Worm (Caenorhabditis elegans) whole organism, L3 larva: ENCODE results near the gene F22B5.4.

Experiments used
- R02D3.7 ChIP-seq: fragments of 150-350 bp; optimal IDR thresholded peaks from 2 replicates; lab custom pipeline; 2014; ENCODE audit warnings: missing biosample characterization, missing genetic modification characterization
- ZK546.5 ChIP-seq: sonication (generic microtip); optimal IDR thresholded peaks from 2 replicates; lab custom pipeline; 2017; ENCODE audit warnings: missing biosample characterization, missing genetic modification characterization
- aly-2 ChIP-seq: fragments of 150-350 bp; optimal IDR thresholded peaks from 2 replicates; lab custom pipeline; 2014; ENCODE audit warnings: missing biosample characterization, missing genetic modification characterization
- ama-1 ChIP-seq: fragments of 150-350 bp; optimal IDR thresholded peaks from 2 replicates; lab custom pipeline; 2018
- ceh-16 ChIP-seq: sonication (generic microtip); optimal IDR thresholded peaks from 2 replicates; lab custom pipeline; 2017; ENCODE audit warnings: missing biosample characterization, missing genetic modification characterization
- ceh-28 ChIP-seq: fragments of 150-350 bp; optimal IDR thresholded peaks from 2 replicates; lab custom pipeline; 2014; ENCODE audit warnings: missing biosample characterization, missing genetic modification reagents, missing genetic modification characterization
- daf-12 ChIP-seq: fragments of 150-350 bp; optimal IDR thresholded peaks from 2 replicates; lab custom pipeline; 2014; ENCODE audit warnings: missing biosample characterization, missing genetic modification reagents, missing genetic modification characterization
- egl-27 ChIP-seq: sonication (generic microtip); optimal IDR thresholded peaks from 4 replicates; lab custom pipeline; 2017; ENCODE audit warnings: missing biosample characterization, missing genetic modification reagents, missing genetic modification characterization
- egl-5 ChIP-seq: fragments of 150-350 bp; optimal IDR thresholded peaks from 2 replicates; lab custom pipeline; 2017; ENCODE audit warnings: missing biosample characterization, missing genetic modification reagents, missing genetic modification characterization, inconsistent platforms
- elt-1 ChIP-seq: fragments of 150-350 bp; optimal IDR thresholded peaks from 2 replicates; lab custom pipeline; 2014; ENCODE audit warnings: missing biosample characterization, missing genetic modification characterization
- elt-2 ChIP-seq: sonication (generic microtip); optimal IDR thresholded peaks from 2 replicates; lab custom pipeline; 2016; ENCODE audit warnings: missing genetic modification reagents, mild to moderate bottlenecking, missing genetic modification characterization, missing compliant biosample characterization
- fkh-10 ChIP-seq: sonication (generic microtip); optimal IDR thresholded peaks from 2 replicates; lab custom pipeline; 2017; ENCODE audit warnings: missing biosample characterization, missing genetic modification reagents, missing genetic modification characterization
- hmg-11 ChIP-seq: sonication (generic microtip); optimal IDR thresholded peaks from 2 replicates; lab custom pipeline; 2016; ENCODE audit warnings: missing genetic modification characterization, missing compliant biosample characterization
- jun-1 ChIP-seq: fragments of 150-350 bp; optimal IDR thresholded peaks from 2 replicates; lab custom pipeline; 2014; ENCODE audit warnings: missing biosample characterization, missing genetic modification reagents, missing genetic modification characterization
- lin-15B ChIP-seq: fragments of 150-350 bp; optimal IDR thresholded peaks from 2 replicates; lab custom pipeline; 2014; ENCODE audit warnings: missing biosample characterization, missing genetic modification characterization
- lin-39 ChIP-seq: fragments of 150-350 bp; optimal IDR thresholded peaks from 2 replicates; lab custom pipeline; 2018; ENCODE audit warnings: missing biosample characterization, missing genetic modification reagents, missing genetic modification characterization
- mdl-1 ChIP-seq: fragments of 150-350 bp; optimal IDR thresholded peaks from 2 replicates; lab custom pipeline; 2014; ENCODE audit warnings: missing biosample characterization, missing genetic modification characterization
- mml-1 ChIP-seq: fragments of 150-350 bp; sonication (generic microtip); optimal IDR thresholded peaks from 3 replicates; lab custom pipeline; 2014; ENCODE audit warnings: missing biosample characterization, missing genetic modification characterization
- nfya-1 ChIP-seq: sonication (generic microtip); optimal IDR thresholded peaks from 2 replicates; lab custom pipeline; 2017; ENCODE audit warnings: missing genetic modification characterization, mild to moderate bottlenecking, missing compliant biosample characterization, antibody characterized with exemption, moderate library complexity; ENCODE audit not compliant: insufficient read depth
- nhr-11 ChIP-seq: fragments of 150-350 bp; optimal IDR thresholded peaks from 2 replicates; lab custom pipeline; 2014; ENCODE audit warnings: missing biosample characterization, missing genetic modification characterization
- nhr-12 ChIP-seq: fragments of 150-350 bp; optimal IDR thresholded peaks from 2 replicates; lab custom pipeline; 2014; ENCODE audit warnings: missing biosample characterization, missing genetic modification characterization
- nhr-237 ChIP-seq: fragments of 150-350 bp; optimal IDR thresholded peaks from 2 replicates; lab custom pipeline; 2014; ENCODE audit warnings: missing biosample characterization, missing genetic modification characterization
- nhr-25 ChIP-seq: sonication (generic microtip); optimal IDR thresholded peaks from 2 replicates; lab custom pipeline; 2017; ENCODE audit warnings: missing biosample characterization, missing genetic modification characterization
- nhr-28 ChIP-seq: fragments of 150-350 bp; optimal IDR thresholded peaks from 2 replicates; lab custom pipeline; 2014; ENCODE audit warnings: missing biosample characterization, missing genetic modification characterization
- nhr-43 ChIP-seq: sonication (generic microtip); optimal IDR thresholded peaks from 2 replicates; lab custom pipeline; 2016; ENCODE audit warnings: mild to moderate bottlenecking, missing genetic modification characterization, missing compliant biosample characterization; ENCODE audit not compliant: poor library complexity, severe bottlenecking
- nhr-76 ChIP-seq: fragments of 150-350 bp; sonication (generic microtip); optimal IDR thresholded peaks from 5 replicates; lab custom pipeline; 2014; ENCODE audit warnings: missing biosample characterization, missing genetic modification characterization
- nhr-77 ChIP-seq: fragments of 150-350 bp; optimal IDR thresholded peaks from 2 replicates; lab custom pipeline; 2014; ENCODE audit warnings: missing biosample characterization, missing genetic modification characterization
- pha-4 ChIP-seq: fragments of 150-350 bp; optimal IDR thresholded peaks from 2 replicates; lab custom pipeline; 2014; ENCODE audit warnings: missing biosample characterization, missing genetic modification reagents, missing genetic modification characterization
- pqm-1 ChIP-seq: fragments of 150-350 bp; optimal IDR thresholded peaks from 2 replicates; lab custom pipeline; 2017; ENCODE audit warnings: missing biosample characterization, missing genetic modification characterization, inconsistent platforms
- sea-2 ChIP-seq: fragments of 150-350 bp; sonication (generic microtip); optimal IDR thresholded peaks from 4 replicates; lab custom pipeline; 2014; ENCODE audit warnings: missing biosample characterization, missing genetic modification reagents, missing genetic modification characterization
- skn-1 ChIP-seq: fragments of 150-350 bp; optimal IDR thresholded peaks from 2 replicates; lab custom pipeline; 2014; ENCODE audit warnings: missing biosample characterization, missing genetic modification characterization
- snpc-4 ChIP-seq: fragments of 150-350 bp; optimal IDR thresholded peaks from 2 replicates; lab custom pipeline; 2014; ENCODE audit warnings: missing biosample characterization, missing genetic modification characterization
- tbx-2 ChIP-seq: sonication (generic microtip); optimal IDR thresholded peaks from 2 replicates; lab custom pipeline; 2016; ENCODE audit warnings: mild to moderate bottlenecking, missing genetic modification characterization, missing compliant biosample characterization
- unc-39 ChIP-seq: sonication (generic microtip); optimal IDR thresholded peaks from 4 replicates; lab custom pipeline; 2017; ENCODE audit warnings: missing biosample characterization, missing genetic modification characterization
- unc-62 ChIP-seq: fragments of 150-350 bp; sonication (generic microtip); optimal IDR thresholded peaks from 4 replicates; lab custom pipeline; 2014; ENCODE audit warnings: missing biosample characterization, missing genetic modification reagents, missing genetic modification characterization
- zag-1 ChIP-seq: fragments of 150-350 bp; optimal IDR thresholded peaks from 2 replicates; lab custom pipeline; 2014; ENCODE audit warnings: missing biosample characterization, missing genetic modification characterization
- ztf-11 ChIP-seq: fragments of 150-350 bp; optimal IDR thresholded peaks from 2 replicates; lab custom pipeline; 2014; ENCODE audit warnings: missing biosample characterization, missing genetic modification characterization

The F22B5.4 gene

DNA sequence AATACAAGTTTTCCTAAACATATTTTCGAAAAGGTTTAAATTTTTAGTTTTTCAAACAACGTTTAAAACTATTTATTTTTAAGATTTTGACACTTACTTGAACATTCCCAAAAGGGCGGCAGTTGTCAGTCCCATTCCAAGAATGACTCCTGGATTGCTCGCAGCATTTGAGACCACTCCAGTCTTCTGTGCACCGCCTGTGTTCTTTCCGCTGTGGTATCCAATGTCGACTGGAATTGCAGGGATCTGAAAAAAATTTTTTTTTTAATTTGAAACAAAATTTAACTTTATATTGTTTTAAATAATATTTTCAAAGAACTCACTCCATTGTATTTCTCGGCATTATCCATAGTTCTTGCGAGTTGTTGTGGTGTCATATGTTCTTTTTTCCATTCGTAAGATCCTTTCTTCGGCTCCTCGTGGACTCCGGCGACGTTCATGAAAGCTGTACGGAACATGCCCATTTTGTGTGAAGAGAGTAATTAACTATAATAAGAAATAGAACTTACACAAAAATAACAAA lies 32.3 kb downstream of the F22B5.4 start, which contains the start of gene M05D6.5:
Gene M05D6.5, minus strand, starts transcription at position 473 of the 523 bp plus-strand sequence.
- TF ChIP-seq daf-12 (tag; lab: Kevin White, UChicago), result no peak
- peak; percentile 89 for TF ChIP-seq ama-1 (lab: Kevin White, UChicago)

DNA sequence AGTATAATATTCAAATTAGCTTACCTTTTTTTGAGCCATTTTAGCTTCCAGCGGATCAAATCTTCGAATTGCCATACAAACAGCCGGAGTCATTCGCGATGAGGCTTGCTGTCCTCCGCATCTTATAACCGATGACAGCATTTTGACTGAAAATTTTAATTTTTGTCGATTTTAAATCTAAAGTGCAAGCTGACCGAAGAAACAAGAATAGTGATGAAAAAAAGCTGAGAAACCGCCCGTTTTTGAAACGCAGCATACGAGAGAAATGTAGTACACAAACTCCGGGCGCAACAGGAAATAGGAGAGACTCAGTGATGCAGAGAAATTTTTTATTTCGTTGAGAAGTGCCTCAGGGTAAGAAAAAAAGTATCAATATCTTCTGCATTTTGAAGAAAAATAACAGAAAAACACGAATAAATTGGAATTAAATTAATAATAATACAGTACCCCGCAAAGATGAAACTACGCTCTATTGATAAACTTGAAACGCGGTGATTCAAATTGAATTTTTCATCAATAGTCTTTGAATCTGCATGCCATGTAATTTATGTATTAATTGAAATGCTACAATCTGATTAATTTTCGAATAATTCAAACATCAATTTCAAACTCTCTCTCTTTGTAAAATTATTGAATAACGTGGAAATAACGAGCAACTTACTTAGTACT lies 33.7 kb downstream of the F22B5.4 start:
- TF ChIP-seq elt-2 (tag; lab: Kevin White, UChicago) (peak; percentile 7), nhr-25 (peak; percentile 34), pha-4 (tag; lab: Kevin White, UChicago) (peak; percentile 65), lin-15B (peak; percentile 40), jun-1 (tag; lab: Kevin White, UChicago) (no peak), nhr-43 (tag; lab: Kevin White, UChicago) (no peak), lin-39 (peak; percentile 39), skn-1 (tag; lab: Kevin White, UChicago) (peak; percentile 13), zag-1 (no peak), nhr-11 (no peak), nfya-1 (tag; lab: Kevin White, UChicago) (peak; percentile 46), ceh-28 (tag; lab: Kevin White, UChicago) (no peak), ama-1 (lab: Kevin White, UChicago) (no peak), nhr-28 (no peak)

DNA sequence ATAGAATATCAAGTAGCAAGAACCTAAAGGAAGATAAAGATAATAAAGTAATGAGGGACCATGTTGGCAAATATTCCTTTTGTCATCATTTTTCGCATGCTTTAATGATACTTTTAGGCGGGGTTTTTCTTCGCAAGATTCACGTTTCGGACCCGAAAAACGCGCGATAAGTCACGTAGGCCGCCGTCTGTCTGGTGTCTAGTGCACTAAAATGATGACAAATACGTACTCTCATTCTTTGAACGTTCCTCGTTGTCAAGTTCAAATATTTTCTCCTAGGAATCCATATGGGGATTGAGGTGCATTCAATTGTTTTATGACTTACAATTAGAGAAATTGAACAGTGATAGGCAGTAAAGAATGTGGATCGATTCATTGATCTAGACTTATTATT lies 34.3 kb downstream of the F22B5.4 start, which contains the start of gene taap-1:
Gene taap-1, minus strand, starts transcription at position 79 of the 394 bp plus-strand sequence.
- TF ChIP-seq mdl-1 (tag; lab: Kevin White, UChicago) (no peak), elt-1 (no peak), nhr-237 (no peak), tbx-2 (no peak), ceh-16 (tag; lab: Kevin White, UChicago) (no peak), unc-39 (tag; lab: Kevin White, UChicago) (no peak), skn-1 (tag; lab: Kevin White, UChicago) (peak; percentile 94), jun-1 (tag; lab: Kevin White, UChicago) (no peak), ZK546.5 (tag; lab: Kevin White, UChicago) (no peak), pqm-1 (tag; lab: Kevin White, UChicago) (peak; percentile 4), nfya-1 (tag; lab: Kevin White, UChicago) (peak; percentile 17), sea-2 (no peak), lin-39 (no peak), hmg-11 (no peak), nhr-76 (no peak), nhr-28 (no peak), nhr-77 (tag; lab: Kevin White, UChicago) (no peak), egl-5 (no peak), nhr-43 (tag; lab: Kevin White, UChicago) (peak; percentile 34), nhr-12 (tag; lab: Kevin White, UChicago) (no peak), fkh-10 (GFP tag; lab: Kevin White, UChicago) (no peak), pha-4 (tag; lab: Kevin White, UChicago) (no peak), snpc-4 (no peak), nhr-25 (no peak)

DNA sequence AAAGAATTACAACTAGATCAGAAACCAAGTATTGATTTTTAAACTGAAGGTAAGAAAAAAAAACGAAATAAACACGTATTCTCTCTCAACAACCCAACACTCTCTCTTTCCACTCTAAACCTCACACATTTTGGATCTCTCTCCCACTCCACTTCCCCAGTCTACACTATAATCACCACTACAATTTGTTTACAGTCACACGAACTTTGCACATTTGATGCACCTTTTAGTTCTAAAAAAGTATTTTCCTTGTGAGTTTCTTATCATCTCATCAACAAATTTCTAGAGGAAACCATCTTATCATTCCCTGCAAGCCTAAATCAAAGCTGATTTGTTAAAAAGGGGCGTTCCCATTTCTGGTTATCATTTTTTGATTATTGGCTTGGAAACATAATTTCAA lies 35.0 kb downstream of the F22B5.4 start:
- TF ChIP-seq nhr-11, result peak; percentile 33
- TF ChIP-seq ztf-11 (tag; lab: Kevin White, UChicago), result no peak
- TF ChIP-seq jun-1 (tag; lab: Kevin White, UChicago), result peak; percentile 33
- peak; percentile 32 for TF ChIP-seq skn-1 (tag; lab: Kevin White, UChicago)
- no peak for TF ChIP-seq unc-39 (tag; lab: Kevin White, UChicago)
- no peak for TF ChIP-seq R02D3.7 (tag; lab: Kevin White, UChicago)
- TF ChIP-seq nhr-43 (tag; lab: Kevin White, UChicago), result peak; percentile 5
- TF ChIP-seq egl-27, result no peak
- TF ChIP-seq nhr-76, result no peak
- peak; percentile 67 for TF ChIP-seq pha-4 (tag; lab: Kevin White, UChicago)
- peak; percentile 26 for TF ChIP-seq nhr-25
- TF ChIP-seq pqm-1 (tag; lab: Kevin White, UChicago), result peak; percentile 88
- no peak for TF ChIP-seq mml-1 (tag; lab: Kevin White, UChicago)
- peak; percentile 26 for TF ChIP-seq nfya-1 (tag; lab: Kevin White, UChicago)
- TF ChIP-seq ceh-28 (tag; lab: Kevin White, UChicago), result peak; percentile 31
- TF ChIP-seq aly-2 (tag; lab: Kevin White, UChicago), result no peak
- TF ChIP-seq elt-2 (tag; lab: Kevin White, UChicago), result peak; percentile 96
- no peak for TF ChIP-seq elt-1
- no peak for TF ChIP-seq zag-1
- TF ChIP-seq unc-62, result no peak
- no peak for TF ChIP-seq fkh-10 (GFP tag; lab: Kevin White, UChicago)
- no peak for TF ChIP-seq lin-15B
